Worm (Caenorhabditis elegans): ENCODE data around the gene gstk-1.

Gene gstk-1

ce11 chrII:9652919-9653318 is 3.6 kb upstream of the gstk-1 start, which contains the start of gene ZK1307.3:
Gene ZK1307.3 (minus strand): TSS chrII:9653019.
- TF ChIP-seq lin-15B (tag; optimal IDR thresholded peaks at IDR 0.05): no peak
- no peak for TF ChIP-seq jun-1 (tag; optimal IDR thresholded peaks at IDR 0.05)
- TF ChIP-seq nhr-76 (tag; optimal IDR thresholded peaks at IDR 0.05): no peak

- TF ChIP-seq nhr-43 (tag; optimal IDR thresholded peaks at IDR 0.05; ENCODE audit: poor library complexity, severe bottlenecking): no peak
- no peak for TF ChIP-seq skn-1 (tag; optimal IDR thresholded peaks at IDR 0.05)
- no peak for TF ChIP-seq nhr-11 (tag; optimal IDR thresholded peaks at IDR 0.05)
- no peak for TF ChIP-seq unc-39 (tag; optimal IDR thresholded peaks at IDR 0.05)
- TF ChIP-seq ceh-9 (tag; optimal IDR thresholded peaks at IDR 0.05): no peak
- TF ChIP-seq mdl-1 (tag; optimal IDR thresholded peaks at IDR 0.05): no peak
- no peak for TF ChIP-seq sea-2 (GFP tag; optimal IDR thresholded peaks at IDR 0.05)
- TF ChIP-seq ceh-16 (tag; optimal IDR thresholded peaks at IDR 0.05): no peak
- TF ChIP-seq pqm-1 (tag; optimal IDR thresholded peaks at IDR 0.05): no peak
- no peak for TF ChIP-seq elt-3 (tag; optimal IDR thresholded peaks at IDR 0.05)
- no peak for TF ChIP-seq zag-1 (tag; optimal IDR thresholded peaks at IDR 0.05)
- no peak for TF ChIP-seq lin-39 (tag; optimal IDR thresholded peaks at IDR 0.05)
- TF ChIP-seq nhr-77 (tag; optimal IDR thresholded peaks at IDR 0.05): no peak
- no peak for TF ChIP-seq ama-1 (optimal IDR thresholded peaks at IDR 0.05)
- TF ChIP-seq ceh-82 (tag; optimal IDR thresholded peaks at IDR 0.05): no peak
Observed at ce11 chrII:9653679-9654078, 2.8 kb upstream of the gstk-1 start, which contains the start of gene ZK1307.2. Gene ZK1307.2 (minus strand): TSS chrII:9653952.

- TF ChIP-seq lin-15B (tag; optimal IDR thresholded peaks at IDR 0.05) (no peak), snpc-4 (tag; optimal IDR thresholded peaks at IDR 0.05) (no peak), daf-12 (tag; optimal IDR thresholded peaks at IDR 0.05) (no peak), elt-2 (tag; optimal IDR thresholded peaks at IDR 0.05) (peak; percentile 17), pqm-1 (tag; optimal IDR thresholded peaks at IDR 0.05) (peak; percentile 13), ceh-9 (tag; optimal IDR thresholded peaks at IDR 0.05) (no peak), pha-4 (tag; optimal IDR thresholded peaks at IDR 0.05) (no peak), mdl-1 (tag; optimal IDR thresholded peaks at IDR 0.05) (no peak)
Observed at ce11 chrII:9655530-9656139, 870 bp upstream of the gstk-1 start, which contains the start of gene ZK1307.1. Gene ZK1307.1 (minus strand): TSS chrII:9655580.

- peak; percentile 42 for TF ChIP-seq pqm-1 (tag; optimal IDR thresholded peaks at IDR 0.05)
- peak; percentile 66 for TF ChIP-seq elt-2 (tag; optimal IDR thresholded peaks at IDR 0.05)
- no peak for TF ChIP-seq nhr-25 (tag; optimal IDR thresholded peaks at IDR 0.05)
Observed at ce11 chrII:9658915-9659314, 2.4 kb downstream of the gstk-1 start, which contains the start of gene ZK1320.2. Gene ZK1320.2 (minus strand): TSS chrII:9659002.

- TF ChIP-seq elt-2 (tag; optimal IDR thresholded peaks at IDR 0.05): peak; percentile 67
- TF ChIP-seq nhr-77 (tag; optimal IDR thresholded peaks at IDR 0.05): no peak
- peak; percentile 18 for TF ChIP-seq pqm-1 (tag; optimal IDR thresholded peaks at IDR 0.05)
- TF ChIP-seq mml-1 (tag; optimal IDR thresholded peaks at IDR 0.05): no peak
Observed at ce11 chrII:9660379-9660778, 3.9 kb downstream of the gstk-1 start, which contains the start of gene ZK1320.3. Gene ZK1320.3 (minus strand): TSS chrII:9660419.

ce11 chrII:9662160-9662559 is 5.7 kb downstream of the gstk-1 start:
- TF ChIP-seq nhr-23 (tag; optimal IDR thresholded peaks at IDR 0.05): no peak
- no peak for TF ChIP-seq ztf-11 (tag; optimal IDR thresholded peaks at IDR 0.05)
- TF ChIP-seq lin-39 (tag; optimal IDR thresholded peaks at IDR 0.05): no peak
- no peak for TF ChIP-seq ZK546.5 (tag; optimal IDR thresholded peaks at IDR 0.05)
- TF ChIP-seq ztf-4 (tag; optimal IDR thresholded peaks at IDR 0.05): no peak
- no peak for TF ChIP-seq nhr-12 (tag; optimal IDR thresholded peaks at IDR 0.05)
- TF ChIP-seq mml-1 (tag; optimal IDR thresholded peaks at IDR 0.05): no peak
- no peak for TF ChIP-seq nhr-28 (tag; optimal IDR thresholded peaks at IDR 0.05)
- TF ChIP-seq R02D3.7 (tag; optimal IDR thresholded peaks at IDR 0.05): no peak
- TF ChIP-seq pha-4 (tag; optimal IDR thresholded peaks at IDR 0.05): no peak
- TF ChIP-seq nhr-76 (tag; optimal IDR thresholded peaks at IDR 0.05): no peak
- TF ChIP-seq lsy-12 (tag; optimal IDR thresholded peaks at IDR 0.05): no peak
- no peak for TF ChIP-seq nhr-67 (tag; optimal IDR thresholded peaks at IDR 0.05)
- TF ChIP-seq ceh-9 (tag; optimal IDR thresholded peaks at IDR 0.05): no peak
- TF ChIP-seq elt-3 (tag; optimal IDR thresholded peaks at IDR 0.05): no peak
- TF ChIP-seq unc-62 (GFP tag; optimal IDR thresholded peaks at IDR 0.05): no peak

All from whole organism, L3 larva.